Fruit fly (Drosophila melanogaster) whole organism, embryonic: ENCODE data around the gene Invadolysin.
A peak's percentile ranks its signal among the peaks of the same experiment; 100 is the strongest.

Experiments
- Adf1 ChIP-seq: fragments of 200-800 bp; sonication (Bioruptor generic); IDR thresholded peaks from 2 replicates; pipeline ENCODE4 v1.3.6; 2022; ENCODE audit warnings: missing biosample characterization, missing genetic modification characterization
- B-H1 ChIP-seq: fragments of 200-800 bp; sonication (Bioruptor generic); IDR thresholded peaks from 3 replicates; pipeline ENCODE4 v1.3.6; 2022; ENCODE audit warnings: missing biosample characterization, missing genetic modification characterization
- C15 ChIP-seq: fragments of 200-800 bp; sonication (Bioruptor generic); IDR thresholded peaks from 3 replicates; pipeline ENCODE4 v1.3.6; 2022; ENCODE audit warnings: missing biosample characterization, missing genetic modification characterization
- CG10462 ChIP-seq: fragments of 200-800 bp; sonication (Bioruptor generic); optimal IDR thresholded peaks from 2 replicates; lab custom pipeline; 2016; ENCODE audit warnings: missing biosample characterization, missing genetic modification characterization
- CG13296 ChIP-seq: fragments of 200-800 bp; sonication (Bioruptor generic); optimal IDR thresholded peaks from 3 replicates; lab custom pipeline; 2018; ENCODE audit warnings: missing biosample characterization, mild to moderate bottlenecking, missing genetic modification characterization
- CG14441 ChIP-seq: fragments of 200-800 bp; sonication (Bioruptor generic); IDR thresholded peaks from 2 replicates; pipeline ENCODE4 v1.3.6; 2022; ENCODE audit warnings: missing biosample characterization, missing genetic modification characterization
- CG17328 ChIP-seq: fragments of 200-800 bp; sonication (Bioruptor generic); IDR thresholded peaks from 2 replicates; pipeline ENCODE4 v1.3.6; 2022; ENCODE audit warnings: missing biosample characterization, missing genetic modification characterization
- CG2678 ChIP-seq: fragments of 200-800 bp; sonication (Bioruptor generic); optimal IDR thresholded peaks from 3 replicates; lab custom pipeline; 2019; ENCODE audit warnings: missing biosample characterization, mild to moderate bottlenecking, missing genetic modification characterization, moderate library complexity
- CG2712 ChIP-seq: fragments of 200-800 bp; optimal IDR thresholded peaks from 3 replicates; lab custom pipeline; 2019; ENCODE audit warnings: missing biosample characterization, mild to moderate bottlenecking, missing genetic modification characterization, moderate library complexity
- CG31365 ChIP-seq: fragments of 200-800 bp; sonication (Bioruptor generic); optimal IDR thresholded peaks from 2 replicates; lab custom pipeline; 2018; ENCODE audit warnings: missing biosample characterization, mild to moderate bottlenecking, missing genetic modification characterization
- CG42726 ChIP-seq: fragments of 200-800 bp; sonication (Bioruptor generic); IDR thresholded peaks from 2 replicates; pipeline ENCODE4 v1.3.6; 2022; ENCODE audit warnings: missing biosample characterization, missing genetic modification characterization; ENCODE audit not compliant: partially characterized antibody
- CG4360 ChIP-seq: fragments of 200-800 bp; sonication (Bioruptor generic); IDR thresholded peaks from 2 replicates; pipeline ENCODE4 v1.3.6; 2022; ENCODE audit warnings: missing biosample characterization, missing genetic modification characterization
- CG4707 ChIP-seq: fragments of 200-800 bp; sonication (Bioruptor generic); optimal IDR thresholded peaks from 2 replicates; lab custom pipeline; 2018; ENCODE audit warnings: missing biosample characterization, mild to moderate bottlenecking, missing genetic modification characterization, moderate library complexity
- CG6272 ChIP-seq: fragments of 200-800 bp; sonication (Bioruptor generic); IDR thresholded peaks from 2 replicates; pipeline ENCODE4 v1.3.6; 2022; ENCODE audit warnings: missing biosample characterization, missing genetic modification characterization
- CG6654 ChIP-seq: fragments of 200-800 bp; sonication (Bioruptor generic); optimal IDR thresholded peaks from 2 replicates; lab custom pipeline; 2017; ENCODE audit warnings: missing biosample characterization, mild to moderate bottlenecking, missing genetic modification characterization
- CG8281 ChIP-seq: fragments of 200-800 bp; sonication (Bioruptor generic); optimal IDR thresholded peaks from 2 replicates; lab custom pipeline; 2018; ENCODE audit warnings: missing biosample characterization, mild to moderate bottlenecking, missing genetic modification characterization, moderate library complexity
- CG8290 ChIP-seq, 3 experiments: fragments of 200-800 bp; sonication (Bioruptor generic); optimal IDR thresholded peaks; 2 replicates each; lab custom pipeline; 2016 to 2019; ENCODE audit warnings: missing biosample characterization in 3 of 3, missing genetic modification characterization in 3 of 3, mild to moderate bottlenecking in 2 of 3, moderate library complexity in 1 of 3
- CG9727 ChIP-seq: fragments of 200-800 bp; sonication (Bioruptor generic); optimal IDR thresholded peaks from 3 replicates; lab custom pipeline; 2017; ENCODE audit warnings: missing biosample characterization, mild to moderate bottlenecking, missing genetic modification characterization
- Chrac-16 ChIP-seq: fragments of 200-800 bp; sonication (Bioruptor generic); optimal IDR thresholded peaks from 3 replicates; lab custom pipeline; 2016; ENCODE audit warnings: missing biosample characterization, missing genetic modification characterization
- D19A ChIP-seq: fragments of 200-800 bp; optimal IDR thresholded peaks from 3 replicates; lab custom pipeline; 2019; ENCODE audit warnings: missing biosample characterization, mild to moderate bottlenecking, missing genetic modification characterization, moderate library complexity
- Eip74EF ChIP-seq, 2 experiments: fragments of 200-800 bp in 1 of 2; fragments of >200 bp in 1 of 2; sonication (Bioruptor generic) in 1 of 2; optimal IDR thresholded peaks; 2 replicates each; lab custom pipeline; 2017 to 2019; ENCODE audit warnings: missing biosample characterization in 2 of 2, missing genetic modification characterization in 2 of 2, mild to moderate bottlenecking in 1 of 2, moderate library complexity in 1 of 2
- Fer1 ChIP-seq: fragments of 200-800 bp; sonication (Bioruptor generic); optimal IDR thresholded peaks from 2 replicates; lab custom pipeline; 2017; ENCODE audit warnings: missing biosample characterization, mild to moderate bottlenecking, missing genetic modification characterization
- Hand ChIP-seq: fragments of 200-800 bp; sonication (Bioruptor generic); optimal IDR thresholded peaks from 2 replicates; lab custom pipeline; 2017; ENCODE audit warnings: mild to moderate bottlenecking, missing biosample characterization, missing genetic modification reagents, missing genetic modification characterization
- Hmr ChIP-seq: fragments of 200-800 bp; sonication (Bioruptor generic); optimal IDR thresholded peaks from 3 replicates; lab custom pipeline; 2017; ENCODE audit warnings: mild to moderate bottlenecking, missing biosample characterization, missing genetic modification reagents, missing genetic modification characterization
- Med ChIP-seq: fragments of 200-800 bp; sonication (Bioruptor generic); peaks from one replicate; lab custom pipeline; 2016; ENCODE audit warnings: missing biosample characterization, missing genetic modification characterization, mild to moderate bottlenecking, inconsistent platforms, moderate library complexity
- NFAT ChIP-seq: fragments of 200-800 bp; sonication (Bioruptor generic); IDR thresholded peaks from 2 replicates; pipeline ENCODE4 v1.3.6; 2022; ENCODE audit warnings: missing biosample characterization, missing genetic modification characterization
- Oaz ChIP-seq: fragments of 200-800 bp; sonication (Bioruptor generic); IDR thresholded peaks from 2 replicates; pipeline ENCODE4 v1.3.6; 2022; ENCODE audit warnings: missing biosample characterization, missing genetic modification characterization
- Pdp1 ChIP-seq, 2 experiments: fragments of 200-800 bp; sonication (Bioruptor generic); optimal IDR thresholded peaks; 3 replicates each; lab custom pipeline; 2016; ENCODE audit warnings: missing biosample characterization in 2 of 2, missing genetic modification characterization in 2 of 2, mild to moderate bottlenecking in 1 of 2, moderate library complexity in 1 of 2
- Ravus ChIP-seq: fragments of 200-800 bp; sonication (Bioruptor generic); IDR thresholded peaks from 2 replicates; pipeline ENCODE4 v1.3.6; 2022; ENCODE audit warnings: missing biosample characterization, missing genetic modification characterization
- ase ChIP-seq: fragments of 200-800 bp; sonication (Bioruptor generic); IDR thresholded peaks from 3 replicates; pipeline ENCODE4 v1.3.6; 2022; ENCODE audit warnings: missing biosample characterization, missing genetic modification characterization
- caup ChIP-seq: fragments of 200-800 bp; sonication (Bioruptor generic); optimal IDR thresholded peaks from 3 replicates; lab custom pipeline; 2017; ENCODE audit warnings: missing biosample characterization, mild to moderate bottlenecking, missing genetic modification characterization, moderate library complexity; ENCODE audit not compliant: severe bottlenecking
- ems ChIP-seq: fragments of 200-800 bp; sonication (Bioruptor generic); optimal IDR thresholded peaks from 3 replicates; lab custom pipeline; 2016; ENCODE audit warnings: missing biosample characterization, missing genetic modification characterization
- exex ChIP-seq: fragments of 200-800 bp; sonication (Bioruptor generic); optimal IDR thresholded peaks from 4 replicates; lab custom pipeline; 2018; ENCODE audit warnings: missing biosample characterization, mild to moderate bottlenecking, missing genetic modification characterization, moderate library complexity
- gce ChIP-seq: fragments of 200-800 bp; sonication (Bioruptor generic); IDR thresholded peaks from 3 replicates; pipeline ENCODE4 v1.3.6; 2022; ENCODE audit warnings: missing biosample characterization, missing genetic modification characterization
- gcm2 ChIP-seq: fragments of 200-800 bp; sonication (Bioruptor generic); optimal IDR thresholded peaks from 2 replicates; lab custom pipeline; 2016; ENCODE audit warnings: missing biosample characterization, missing genetic modification characterization
- grn ChIP-seq: fragments of 200-800 bp; sonication (Bioruptor generic); optimal IDR thresholded peaks from 3 replicates; lab custom pipeline; 2017; ENCODE audit warnings: missing biosample characterization, missing genetic modification characterization
- gro ChIP-seq: fragments of 200-800 bp; sonication (Bioruptor generic); optimal IDR thresholded peaks from 2 replicates; lab custom pipeline; 2016; ENCODE audit warnings: missing biosample characterization, missing genetic modification characterization
- gsb ChIP-seq: fragments of 200-800 bp; sonication (Bioruptor generic); IDR thresholded peaks from 2 replicates; pipeline ENCODE4 v1.3.6; 2022; ENCODE audit warnings: missing biosample characterization, missing genetic modification characterization
- gt ChIP-seq: fragments of 200-800 bp; sonication (Bioruptor generic); IDR thresholded peaks from 2 replicates; pipeline ENCODE4 v1.3.6; 2022; ENCODE audit warnings: missing biosample characterization, missing genetic modification characterization
- jing ChIP-seq: fragments of 200-800 bp; sonication (Bioruptor generic); optimal IDR thresholded peaks from 2 replicates; lab custom pipeline; 2018; ENCODE audit warnings: missing biosample characterization, mild to moderate bottlenecking, missing genetic modification characterization
- lab ChIP-seq: fragments of 200-800 bp; sonication (Bioruptor generic); optimal IDR thresholded peaks from 3 replicates; lab custom pipeline; 2017; ENCODE audit warnings: missing biosample characterization, missing genetic modification characterization, mild to moderate bottlenecking, moderate library complexity, missing genetic modification reagents
- mirr ChIP-seq: fragments of 200-800 bp; sonication (Bioruptor generic); optimal IDR thresholded peaks from 3 replicates; lab custom pipeline; 2018; ENCODE audit warnings: missing biosample characterization, mild to moderate bottlenecking, missing genetic modification characterization
- schlank ChIP-seq: fragments of 200-800 bp; sonication (Bioruptor generic); optimal IDR thresholded peaks from 2 replicates; lab custom pipeline; 2018; ENCODE audit warnings: missing biosample characterization, mild to moderate bottlenecking, missing genetic modification characterization
- slou ChIP-seq: fragments of 200-800 bp; sonication (Bioruptor generic); optimal IDR thresholded peaks from 3 replicates; lab custom pipeline; 2016; ENCODE audit warnings: missing biosample characterization, missing genetic modification characterization
- so ChIP-seq: fragments of 200-800 bp; sonication (Bioruptor generic); IDR thresholded peaks from 3 replicates; pipeline ENCODE4 v1.3.6; 2022; ENCODE audit warnings: missing biosample characterization, missing genetic modification characterization
- tap ChIP-seq: fragments of 200-800 bp; optimal IDR thresholded peaks from 3 replicates; lab custom pipeline; 2019; ENCODE audit warnings: missing biosample characterization, mild to moderate bottlenecking, missing genetic modification characterization, moderate library complexity
- trh ChIP-seq: fragments of 200-800 bp; sonication (Bioruptor generic); optimal IDR thresholded peaks from 2 replicates; lab custom pipeline; 2016; ENCODE audit warnings: missing biosample characterization, missing genetic modification characterization
- tup ChIP-seq: fragments of 200-800 bp; sonication (Bioruptor generic); optimal IDR thresholded peaks from 2 replicates; lab custom pipeline; 2016; ENCODE audit warnings: missing biosample characterization, mild to moderate bottlenecking, missing genetic modification characterization, moderate library complexity
- twi ChIP-seq: fragments of 200-800 bp; optimal IDR thresholded peaks from 2 replicates; lab custom pipeline; 2019; ENCODE audit warnings: missing biosample characterization, mild to moderate bottlenecking, missing genetic modification characterization, moderate library complexity
- wdn ChIP-seq: fragments of 200-800 bp; sonication (Bioruptor generic); IDR thresholded peaks from 2 replicates; pipeline ENCODE4 v1.3.6; 2022; ENCODE audit warnings: missing biosample characterization, missing genetic modification characterization

The Invadolysin gene

dm6 chr3R:10099401-10099848, 45.0 kb upstream of the Invadolysin start (continued):
- TF ChIP-seq gt (GFP tag; lab: Robert Waterston, UW), result no peak
- no peak for TF ChIP-seq CG14441 (GFP tag; lab: Robert Waterston, UW)
- TF ChIP-seq CG4707 (GFP tag; lab: Kevin White, UChicago), result no peak
- TF ChIP-seq Eip74EF (GFP tag; optimal IDR thresholded peaks at IDR 0.05; lab: Kevin White, UChicago), result peak in 1 of 2 experiments; percentile 58
- peak; percentile 9 for TF ChIP-seq gro
- no peak for TF ChIP-seq tup
- peak; percentile 79 for TF ChIP-seq Med
- peak; percentile 31 for TF ChIP-seq Fer1 (GFP tag; lab: Kevin White, UChicago)
- TF ChIP-seq slou, result no peak
- TF ChIP-seq gce (GFP tag; lab: Robert Waterston, UW), result 0 out of 3 replicates have a peak, but pooled peaks have one; percentile 11
- peak; percentile 82 for TF ChIP-seq mirr (GFP tag; lab: Kevin White, UChicago)
- peak; percentile 100 for TF ChIP-seq grn (GFP tag; lab: Kevin White, UChicago)
- TF ChIP-seq Hand (GFP tag; lab: Kevin White, UChicago), result peak; percentile 19
- TF ChIP-seq CG2678, result peak; percentile 25
- peak; percentile 15 for TF ChIP-seq CG2712 (tag; lab: Kevin White, UChicago)
- TF ChIP-seq CG4360 (GFP tag; lab: Robert Waterston, UW), result no peak
- TF ChIP-seq Oaz (GFP tag; lab: Robert Waterston, UW), result no peak
- peak; percentile 86 for TF ChIP-seq exex
- no peak for TF ChIP-seq B-H1
- no peak for TF ChIP-seq CG6654 (GFP tag; lab: Kevin White, UChicago)
- TF ChIP-seq CG8281 (tag; lab: Kevin White, UChicago), result no peak
- TF ChIP-seq tap (tag; lab: Kevin White, UChicago), result no peak
- no peak for TF ChIP-seq CG9727 (GFP tag; lab: Kevin White, UChicago)
- TF ChIP-seq gsb (GFP tag; lab: Robert Waterston, UW), result no peak
- TF ChIP-seq Hmr (GFP tag; lab: Kevin White, UChicago), result no peak
- no peak for TF ChIP-seq CG42726 (GFP tag; lab: Robert Waterston, UW)
- no peak for TF ChIP-seq Chrac-16 (GFP tag; lab: Kevin White, UChicago)
- TF ChIP-seq Adf1 (GFP tag; lab: Robert Waterston, UW), result no peak; the same call in 1 of the 2 replicates
- TF ChIP-seq Pdp1 (GFP tag; optimal IDR thresholded peaks at IDR 0.05; lab: Kevin White, UChicago), result peak in 1 of 2 experiments; percentile 98
- TF ChIP-seq lab (GFP tag; lab: Kevin White, UChicago), result peak; percentile 73
- no peak for TF ChIP-seq jing (GFP tag; lab: Kevin White, UChicago)
- TF ChIP-seq wdn (GFP tag; lab: Robert Waterston, UW), result no peak
- TF ChIP-seq so, result 0 out of 3 replicates have a peak, but pooled peaks have one; percentile 17
- peak; percentile 34 for TF ChIP-seq CG13296 (GFP tag; lab: Kevin White, UChicago)
- peak; percentile 10 for TF ChIP-seq caup
- no peak for TF ChIP-seq D19A (tag; lab: Kevin White, UChicago)
- TF ChIP-seq Ravus (GFP tag; lab: Robert Waterston, UW), result no peak
- TF ChIP-seq CG6272 (GFP tag; lab: Robert Waterston, UW), result no peak
- 0 out of 3 replicates have a peak, but pooled peaks have one; percentile 35 for TF ChIP-seq C15 (GFP tag; lab: Robert Waterston, UW)
- no peak for TF ChIP-seq CG8290 (GFP tag; optimal IDR thresholded peaks at IDR 0.05; lab: Kevin White, UChicago)
- peak in 1 of 2 experiments; percentile 46 for TF ChIP-seq CG8290 (tag; optimal IDR thresholded peaks at IDR 0.05; lab: Kevin White, UChicago)
- no peak for TF ChIP-seq trh
- no peak for TF ChIP-seq gcm2 (GFP tag; lab: Kevin White, UChicago)
- peak; percentile 22 for TF ChIP-seq schlank (tag; lab: Kevin White, UChicago)
- no peak for TF ChIP-seq ems (GFP tag; lab: Kevin White, UChicago)
- TF ChIP-seq twi (tag; lab: Kevin White, UChicago), result peak; percentile 23
- TF ChIP-seq CG17328 (GFP tag; lab: Robert Waterston, UW), result no peak
- TF ChIP-seq CG10462 (GFP tag; lab: Kevin White, UChicago), result no peak
- no peak for TF ChIP-seq NFAT (GFP tag; lab: Robert Waterston, UW)
- TF ChIP-seq CG31365 (tag; lab: Kevin White, UChicago), result no peak
- TF ChIP-seq ase (GFP tag; lab: Robert Waterston, UW), result no peak
